Fruit fly (Drosophila melanogaster) whole organism, embryonic: ENCODE results near the gene CG15047.

Source experiments
- B-H2 ChIP-seq: fragments of 200-800 bp; sonication (Bioruptor generic); optimal IDR thresholded peaks from 2 replicates; lab custom pipeline; 2018; ENCODE audit warnings: missing biosample characterization, mild to moderate bottlenecking, missing genetic modification characterization
- Bteb2 ChIP-seq: fragments of 200-800 bp; sonication (Bioruptor generic); optimal IDR thresholded peaks from 2 replicates; lab custom pipeline; 2016; ENCODE audit warnings: missing biosample characterization, missing genetic modification characterization
- CG10654 ChIP-seq: fragments of 200-800 bp; sonication (Bioruptor generic); optimal IDR thresholded peaks from 2 replicates; lab custom pipeline; 2016; ENCODE audit warnings: missing biosample characterization, missing genetic modification characterization
- CG14014 ChIP-seq: fragments of 200-800 bp; sonication (Bioruptor generic); IDR thresholded peaks from 2 replicates; pipeline ENCODE4 v1.3.6; 2022; ENCODE audit warnings: missing biosample characterization, missing genetic modification characterization
- CG14710 ChIP-seq: fragments of 200-800 bp; sonication (Bioruptor generic); optimal IDR thresholded peaks from 3 replicates; lab custom pipeline; 2019; ENCODE audit warnings: missing biosample characterization, mild to moderate bottlenecking, missing genetic modification characterization, moderate library complexity
- CG17186 ChIP-seq: fragments of 200-800 bp; sonication (Bioruptor generic); optimal IDR thresholded peaks from 3 replicates; lab custom pipeline; 2017; ENCODE audit warnings: missing biosample characterization, missing genetic modification reagents, missing genetic modification characterization
- CG18011 ChIP-seq: fragments of 200-800 bp; sonication (Bioruptor generic); optimal IDR thresholded peaks from 2 replicates; lab custom pipeline; 2017; ENCODE audit warnings: missing biosample characterization, missing genetic modification characterization, mild to moderate bottlenecking, moderate library complexity, missing genotype
- CG30020 ChIP-seq: fragments of 200-800 bp; optimal IDR thresholded peaks from 2 replicates; lab custom pipeline; 2019; ENCODE audit warnings: missing biosample characterization, mild to moderate bottlenecking, missing genetic modification characterization, moderate library complexity
- CG3065 ChIP-seq: fragments of 200-800 bp; sonication (Bioruptor generic); optimal IDR thresholded peaks from 2 replicates; lab custom pipeline; 2016; ENCODE audit warnings: missing biosample characterization, missing genetic modification characterization
- CG4820 ChIP-seq: fragments of 200-800 bp; sonication (Bioruptor generic); optimal IDR thresholded peaks from 3 replicates; lab custom pipeline; 2016; ENCODE audit warnings: missing biosample characterization, missing genetic modification characterization
- CG5953 ChIP-seq: fragments of 200-800 bp; sonication (Bioruptor generic); IDR thresholded peaks from 2 replicates; pipeline ENCODE4 v1.3.6; 2022; ENCODE audit warnings: missing biosample characterization, missing genetic modification characterization
- CG6175 ChIP-seq: fragments of 200-800 bp; sonication (Bioruptor generic); IDR thresholded peaks from 3 replicates; pipeline ENCODE4 v1.3.6; 2022; ENCODE audit warnings: missing biosample characterization, missing genetic modification characterization
- CG9797 ChIP-seq: fragments of 200-800 bp; sonication (Bioruptor generic); optimal IDR thresholded peaks from 3 replicates; lab custom pipeline; 2018; ENCODE audit warnings: missing biosample characterization, mild to moderate bottlenecking, missing genetic modification characterization
- CG9817 ChIP-seq: fragments of 200-800 bp; sonication (Bioruptor generic); optimal IDR thresholded peaks from 2 replicates; lab custom pipeline; 2018; ENCODE audit warnings: missing biosample characterization, mild to moderate bottlenecking, missing genetic modification characterization, moderate library complexity
- ERR ChIP-seq: fragments of 200-800 bp; sonication (Bioruptor generic); optimal IDR thresholded peaks from 2 replicates; lab custom pipeline; 2016; ENCODE audit warnings: missing biosample characterization, missing genetic modification characterization
- GATAe ChIP-seq: fragments of 200-800 bp; sonication (Bioruptor generic); conservative IDR thresholded peaks from 2 replicates; pipeline ENCODE4 v1.3.6; 2022; ENCODE audit warnings: missing biosample characterization, missing genetic modification characterization
- Hr51 ChIP-seq, 2 experiments: fragments of 200-800 bp; sonication (Bioruptor generic); optimal IDR thresholded peaks; 2 replicates in 1 of 2; 3 replicates in 1 of 2; lab custom pipeline; 2016 to 2018; ENCODE audit warnings: missing biosample characterization in 2 of 2, missing genetic modification characterization in 2 of 2, mild to moderate bottlenecking in 1 of 2, moderate library complexity in 1 of 2
- Hsf ChIP-seq: fragments of 200-800 bp; sonication (Bioruptor generic); optimal IDR thresholded peaks from 3 replicates; lab custom pipeline; 2016; ENCODE audit warnings: missing biosample characterization, missing genetic modification characterization
- MBD-R2 ChIP-seq: fragments of 200-800 bp; sonication (Bioruptor generic); IDR thresholded peaks from 2 replicates; pipeline ENCODE4 v1.3.6; 2022; ENCODE audit warnings: missing biosample characterization, missing genetic modification characterization
- Mad ChIP-seq: fragments of 200-800 bp; sonication (Bioruptor generic); optimal IDR thresholded peaks from 2 replicates; lab custom pipeline; 2016; ENCODE audit warnings: missing biosample characterization, missing genetic modification characterization
- Meics ChIP-seq: fragments of 200-800 bp; sonication (Bioruptor generic); optimal IDR thresholded peaks from 2 replicates; lab custom pipeline; 2017; ENCODE audit warnings: missing biosample characterization, mild to moderate bottlenecking, missing genetic modification characterization
- Neu2 ChIP-seq: fragments of 200-800 bp; sonication (Bioruptor generic); optimal IDR thresholded peaks from 3 replicates; lab custom pipeline; 2016; ENCODE audit warnings: missing biosample characterization, missing genetic modification characterization, borderline replicate concordance
- ato ChIP-seq: fragments of 200-800 bp; sonication (Bioruptor generic); IDR thresholded peaks from 2 replicates; pipeline ENCODE4 v1.3.6; 2022; ENCODE audit warnings: missing biosample characterization, missing genetic modification characterization; ENCODE audit not compliant: partially characterized antibody
- bigmax ChIP-seq: fragments of 200-800 bp; sonication (Bioruptor generic); optimal IDR thresholded peaks from 2 replicates; lab custom pipeline; 2018; ENCODE audit warnings: missing biosample characterization, mild to moderate bottlenecking, missing genetic modification characterization
- disco-r ChIP-seq: fragments of 200-800 bp; sonication (Bioruptor generic); optimal IDR thresholded peaks from 2 replicates; lab custom pipeline; 2016; ENCODE audit warnings: missing biosample characterization, missing genetic modification characterization
- fd64A ChIP-seq: fragments of 200-800 bp; sonication (Bioruptor generic); optimal IDR thresholded peaks from 3 replicates; lab custom pipeline; 2018; ENCODE audit warnings: missing biosample characterization, mild to moderate bottlenecking, missing genetic modification characterization
- fru ChIP-seq: fragments of >200 bp; optimal IDR thresholded peaks from 2 replicates; lab custom pipeline; 2017
- gcm ChIP-seq: fragments of 200-800 bp; sonication (Bioruptor generic); optimal IDR thresholded peaks from 2 replicates; lab custom pipeline; 2019; ENCODE audit warnings: missing biosample characterization, mild to moderate bottlenecking, missing genetic modification characterization, moderate library complexity
- gcm2 ChIP-seq: fragments of 200-800 bp; sonication (Bioruptor generic); optimal IDR thresholded peaks from 2 replicates; lab custom pipeline; 2016; ENCODE audit warnings: missing biosample characterization, missing genetic modification characterization
- jigr1 ChIP-seq: fragments of 200-800 bp; sonication (Bioruptor generic); IDR thresholded peaks from 3 replicates; pipeline ENCODE4 v1.3.6; 2022; ENCODE audit warnings: missing biosample characterization, missing genetic modification characterization
- mirr ChIP-seq: fragments of 200-800 bp; sonication (Bioruptor generic); optimal IDR thresholded peaks from 3 replicates; lab custom pipeline; 2018; ENCODE audit warnings: missing biosample characterization, mild to moderate bottlenecking, missing genetic modification characterization
- pan ChIP-seq, 4 experiments: fragments of >200 bp in 3 of 4; fragments of 200-800 bp in 1 of 4; sonication (Bioruptor generic) in 1 of 4; optimal IDR thresholded peaks in 3 of 4; IDR thresholded peaks in 1 of 4; 2 replicates each; pipeline versions ENCODE4 v1.3.6 to Lab custom; 2017 to 2022; ENCODE audit warnings: missing biosample characterization in 2 of 4, missing genetic modification characterization in 2 of 4, mixed read lengths in 1 of 4
- pfk ChIP-seq: fragments of 200-800 bp; sonication (Bioruptor generic); optimal IDR thresholded peaks from 2 replicates; lab custom pipeline; 2018; ENCODE audit warnings: missing biosample characterization, mild to moderate bottlenecking, missing genetic modification characterization, moderate library complexity
- phol ChIP-seq: fragments of 200-800 bp; sonication (Bioruptor generic); optimal IDR thresholded peaks from 3 replicates; lab custom pipeline; 2018; ENCODE audit warnings: missing biosample characterization, mild to moderate bottlenecking, missing genetic modification characterization, moderate library complexity
- pros ChIP-seq: fragments of 200-800 bp; sonication (Bioruptor generic); optimal IDR thresholded peaks from 3 replicates; lab custom pipeline; 2019; ENCODE audit warnings: missing biosample characterization, mild to moderate bottlenecking, missing genetic modification characterization, moderate library complexity
- repo ChIP-seq: fragments of 200-800 bp; sonication (Bioruptor generic); optimal IDR thresholded peaks from 2 replicates; lab custom pipeline; 2016; ENCODE audit warnings: missing biosample characterization, missing genetic modification characterization
- slbo ChIP-seq: fragments of 200-800 bp; sonication (Bioruptor generic); IDR thresholded peaks from 2 replicates; pipeline ENCODE4 v1.3.6; 2022; ENCODE audit warnings: missing biosample characterization, missing genetic modification characterization
- sqz ChIP-seq: fragments of 200-800 bp; sonication (Bioruptor generic); optimal IDR thresholded peaks from 3 replicates; lab custom pipeline; 2018; ENCODE audit warnings: missing biosample characterization, mild to moderate bottlenecking, missing genetic modification characterization
- trem ChIP-seq: fragments of 200-800 bp; optimal IDR thresholded peaks from 3 replicates; lab custom pipeline; 2019; ENCODE audit warnings: missing biosample characterization, mild to moderate bottlenecking, missing genetic modification characterization, moderate library complexity
- trh ChIP-seq: fragments of 200-800 bp; sonication (Bioruptor generic); optimal IDR thresholded peaks from 2 replicates; lab custom pipeline; 2016; ENCODE audit warnings: missing biosample characterization, missing genetic modification characterization
- twi ChIP-seq: fragments of 200-800 bp; optimal IDR thresholded peaks from 2 replicates; lab custom pipeline; 2019; ENCODE audit warnings: missing biosample characterization, mild to moderate bottlenecking, missing genetic modification characterization, moderate library complexity
- unc-4 ChIP-seq: fragments of 200-800 bp; sonication (Bioruptor generic); IDR thresholded peaks from 2 replicates; pipeline ENCODE4 v1.3.6; 2022; ENCODE audit warnings: missing biosample characterization, missing genetic modification characterization; ENCODE audit not compliant: partially characterized antibody

The CG15047 gene

DNA sequence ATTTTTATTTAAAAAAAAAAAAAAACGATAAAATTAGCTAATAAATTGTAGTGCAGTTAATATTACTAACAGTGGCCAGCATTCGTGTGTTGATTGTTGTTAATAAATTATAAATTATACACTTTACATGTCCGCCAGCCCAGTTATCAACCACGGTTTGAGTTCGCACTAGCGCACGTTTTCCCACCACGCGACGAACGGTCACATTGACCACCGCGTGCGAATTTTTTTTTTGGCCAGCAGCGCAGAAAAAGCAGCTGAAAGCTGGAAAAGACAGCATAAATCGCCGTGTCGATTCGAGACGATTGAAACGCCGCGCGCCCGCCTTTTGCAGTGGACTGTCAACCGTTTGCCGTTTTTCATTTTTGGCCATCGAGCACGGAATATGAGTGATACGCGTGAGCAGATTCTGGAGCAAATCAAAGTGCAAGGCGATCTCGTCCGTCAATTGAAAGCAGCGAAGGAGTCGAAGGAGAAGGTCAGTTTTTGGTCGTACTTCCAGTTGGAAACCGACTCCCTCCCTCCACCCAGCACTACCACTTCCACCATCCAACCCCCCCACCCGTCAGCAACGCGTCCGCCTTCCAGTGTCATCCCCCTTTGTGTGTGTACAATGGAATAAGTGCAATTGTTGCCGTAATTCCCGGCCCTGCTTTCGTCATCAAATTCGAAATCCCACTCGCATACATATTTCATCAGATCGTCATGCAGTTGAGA is 13.1 kb upstream of the CG15047 start, which contains the start of the genes Bx and HisRS (continued):
- TF ChIP-seq trem (tag; lab: Kevin White, UChicago) (peak; percentile 9), CG14710 (peak; percentile 20), ERR (GFP tag; lab: Kevin White, UChicago) (no peak), CG9817 (tag; lab: Kevin White, UChicago) (no peak), sqz (GFP tag; lab: Kevin White, UChicago) (peak; percentile 94), pan (optimal IDR thresholded peaks at IDR 0.05; lab: Kevin White, UChicago) (no peak), pan (GFP tag; optimal IDR thresholded peaks at IDR 0.05 in 1 of 2, IDR thresholded peaks at IDR 0.05 in 1 of 2) (no peak), fru (no peak), CG30020 (tag; lab: Kevin White, UChicago) (no peak), slbo (GFP tag; lab: Robert Waterston, UW) (0 out of 2 replicates have a peak, but pooled peaks have one; percentile 13), CG10654 (no peak), Hsf (GFP tag; lab: Kevin White, UChicago) (no peak), CG6175 (GFP tag; lab: Robert Waterston, UW) (no peak), jigr1 (GFP tag; lab: Robert Waterston, UW) (no peak), phol (tag; lab: Kevin White, UChicago) (peak; percentile 22), CG18011 (GFP tag; lab: Kevin White, UChicago) (no peak), gcm (GFP tag; lab: Kevin White, UChicago) (no peak), B-H2 (GFP tag; lab: Kevin White, UChicago) (peak; percentile 21), disco-r (no peak), CG5953 (GFP tag; lab: Robert Waterston, UW) (no peak), trh (GFP tag; lab: Kevin White, UChicago) (no peak), Neu2 (GFP tag; lab: Kevin White, UChicago) (no peak), gcm2 (GFP tag; lab: Kevin White, UChicago) (no peak), CG17186 (GFP tag; lab: Kevin White, UChicago) (peak; percentile 70), bigmax (no peak), CG3065 (no peak), twi (tag; lab: Kevin White, UChicago) (no peak), Hr51 (GFP tag; optimal IDR thresholded peaks at IDR 0.05; lab: Kevin White, UChicago) (no peak), Bteb2 (no peak), CG9797 (GFP tag; lab: Kevin White, UChicago) (peak; percentile 77), GATAe (GFP tag; lab: Robert Waterston, UW) (no peak), pfk (GFP tag; lab: Kevin White, UChicago) (peak; percentile 6), pros (GFP tag; lab: Kevin White, UChicago) (peak; percentile 29), ato (GFP tag; lab: Robert Waterston, UW) (no peak), repo (GFP tag; lab: Kevin White, UChicago) (no peak), mirr (GFP tag; lab: Kevin White, UChicago) (no peak), Mad (GFP tag; lab: Kevin White, UChicago) (peak; percentile 20), unc-4 (no peak), MBD-R2 (GFP tag; lab: Robert Waterston, UW) (peak; percentile 80), fd64A (GFP tag; lab: Kevin White, UChicago) (no peak), Meics (GFP tag; lab: Kevin White, UChicago) (no peak), CG14014 (GFP tag; lab: Robert Waterston, UW) (no peak), CG4820 (GFP tag; lab: Kevin White, UChicago) (no peak)
